Worm (Caenorhabditis elegans) whole organism, L2 larva: Measurements from ENCODE around the gene tsp-9.

Experiments used
- F13H6.1 ChIP-seq: sonication (generic microtip); optimal IDR thresholded peaks from 2 replicates; lab custom pipeline; 2016; ENCODE audit warnings: missing genetic modification characterization, missing compliant biosample characterization
- R02D3.7 ChIP-seq: fragments of 150-350 bp; optimal IDR thresholded peaks from 2 replicates; lab custom pipeline; 2014; ENCODE audit warnings: missing biosample characterization, missing genetic modification characterization
- Y55F3AM.14 ChIP-seq: fragments of 200-800 bp; sonication (Bioruptor generic); optimal IDR thresholded peaks from 2 replicates; lab custom pipeline; 2018; ENCODE audit warnings: mild to moderate bottlenecking, missing genetic modification characterization, missing compliant biosample characterization
- aly-2 ChIP-seq: fragments of 150-350 bp; optimal IDR thresholded peaks from 2 replicates; lab custom pipeline; 2014; ENCODE audit warnings: missing biosample characterization, missing genetic modification characterization
- ama-1 ChIP-seq: fragments of 150-350 bp; optimal IDR thresholded peaks from 2 replicates; lab custom pipeline; 2018; ENCODE audit warnings: inconsistent platforms
- blmp-1 ChIP-seq: sonication (generic microtip); optimal IDR thresholded peaks from 2 replicates; lab custom pipeline; 2017; ENCODE audit warnings: missing genetic modification characterization, mild to moderate bottlenecking, missing compliant biosample characterization, antibody characterized with exemption, moderate library complexity; ENCODE audit not compliant: insufficient read depth
- ceh-16 ChIP-seq: fragments of 150-350 bp; optimal IDR thresholded peaks from 2 replicates; lab custom pipeline; 2014; ENCODE audit warnings: missing biosample characterization, missing genetic modification characterization
- ceh-82 ChIP-seq: fragments of 150-350 bp; optimal IDR thresholded peaks from 2 replicates; lab custom pipeline; 2014; ENCODE audit warnings: missing biosample characterization, missing genetic modification characterization
- crh-2 ChIP-seq: sonication (generic microtip); optimal IDR thresholded peaks from 2 replicates; lab custom pipeline; 2017; ENCODE audit warnings: missing biosample characterization, missing genetic modification characterization
- egl-27 ChIP-seq: sonication (generic microtip); optimal IDR thresholded peaks from 3 replicates; lab custom pipeline; 2017; ENCODE audit warnings: missing biosample characterization, missing genetic modification reagents, missing genetic modification characterization
- elt-1 ChIP-seq: fragments of 150-350 bp; optimal IDR thresholded peaks from 2 replicates; lab custom pipeline; 2014; ENCODE audit warnings: missing biosample characterization, missing genetic modification characterization
- elt-3 ChIP-seq: sonication (generic microtip); optimal IDR thresholded peaks from 2 replicates; lab custom pipeline; 2017; ENCODE audit warnings: missing biosample characterization, missing genetic modification characterization
- fos-1 ChIP-seq: fragments of 150-350 bp; optimal IDR thresholded peaks from 2 replicates; lab custom pipeline; 2014; ENCODE audit warnings: missing biosample characterization, missing genetic modification characterization
- gmeb-1 ChIP-seq: fragments of 150-350 bp; optimal IDR thresholded peaks from 2 replicates; lab custom pipeline; 2014; ENCODE audit warnings: missing biosample characterization, missing genetic modification characterization
- lin-13 ChIP-seq: fragments of 150-350 bp; optimal IDR thresholded peaks from 2 replicates; lab custom pipeline; 2014; ENCODE audit warnings: missing biosample characterization, missing genetic modification reagents, missing genetic modification characterization
- lin-39 ChIP-seq: fragments of 150-350 bp; optimal IDR thresholded peaks from 2 replicates; lab custom pipeline; 2014; ENCODE audit warnings: missing biosample characterization, missing genetic modification reagents, missing genetic modification characterization
- mdl-1 ChIP-seq, 2 experiments: fragments of 150-350 bp in 1 of 2; sonication (generic microtip) in 1 of 2; optimal IDR thresholded peaks; 2 replicates each; lab custom pipeline; 2017; ENCODE audit warnings: missing biosample characterization in 2 of 2, missing genetic modification characterization in 2 of 2
- nhr-10 ChIP-seq: sonication (generic microtip); optimal IDR thresholded peaks from 2 replicates; lab custom pipeline; 2017; ENCODE audit warnings: missing biosample characterization, missing genetic modification characterization
- nhr-11 ChIP-seq: fragments of 150-350 bp; optimal IDR thresholded peaks from 2 replicates; lab custom pipeline; 2014; ENCODE audit warnings: missing biosample characterization, missing genetic modification characterization
- nhr-12 ChIP-seq: fragments of 150-350 bp; optimal IDR thresholded peaks from 2 replicates; lab custom pipeline; 2014; ENCODE audit warnings: missing biosample characterization, missing genetic modification characterization
- nhr-129 ChIP-seq: fragments of 150-350 bp; optimal IDR thresholded peaks from 2 replicates; lab custom pipeline; 2014; ENCODE audit warnings: missing biosample characterization, missing genetic modification characterization
- nhr-21 ChIP-seq: fragments of 150-350 bp; optimal IDR thresholded peaks from 2 replicates; lab custom pipeline; 2014; ENCODE audit warnings: missing biosample characterization, missing genetic modification characterization
- nhr-23 ChIP-seq: fragments of 150-350 bp; optimal IDR thresholded peaks from 2 replicates; lab custom pipeline; 2014; ENCODE audit warnings: missing biosample characterization, missing genetic modification reagents, missing genetic modification characterization
- peb-1 ChIP-seq: fragments of 150-350 bp; optimal IDR thresholded peaks from 2 replicates; lab custom pipeline; 2014; ENCODE audit warnings: missing biosample characterization, missing genetic modification characterization
- sma-3 ChIP-seq: sonication (generic microtip); optimal IDR thresholded peaks from 2 replicates; lab custom pipeline; 2016; ENCODE audit warnings: missing genetic modification reagents, missing genetic modification characterization, missing compliant biosample characterization
- sma-9 ChIP-seq, 2 experiments: fragments of 150-350 bp in 1 of 2; sonication (generic microtip) in 1 of 2; optimal IDR thresholded peaks; 2 replicates each; lab custom pipeline; 2014 to 2016; ENCODE audit warnings: missing genetic modification characterization in 2 of 2, mild to moderate bottlenecking in 1 of 2, missing biosample characterization in 1 of 2, missing compliant biosample characterization in 1 of 2, missing genetic modification reagents in 1 of 2, moderate library complexity in 1 of 2
- unc-39 ChIP-seq: fragments of 150-350 bp; optimal IDR thresholded peaks from 2 replicates; lab custom pipeline; 2014; ENCODE audit warnings: missing biosample characterization, missing genetic modification characterization
- unc-55 ChIP-seq: fragments of 150-350 bp; sonication (generic microtip); optimal IDR thresholded peaks from 3 replicates; lab custom pipeline; 2014; ENCODE audit warnings: missing biosample characterization, missing genetic modification reagents, missing genetic modification characterization
- zag-1 ChIP-seq: fragments of 150-350 bp; optimal IDR thresholded peaks from 2 replicates; lab custom pipeline; 2014; ENCODE audit warnings: missing biosample characterization, missing genetic modification characterization
- ztf-1 ChIP-seq: fragments of 200-800 bp; sonication (Bioruptor generic); conservative IDR thresholded peaks from 2 replicates; pipeline ENCODE4 v1.3.6; 2022; ENCODE audit warnings: missing genetic modification characterization, missing compliant biosample characterization
- ztf-11 ChIP-seq: sonication (generic microtip); optimal IDR thresholded peaks from 2 replicates; lab custom pipeline; 2017; ENCODE audit warnings: missing biosample characterization, missing genetic modification characterization

Gene tsp-9

ce11 chrX:1245717-1246116 lies at the start of gene tsp-9:
tsp-9 (plus strand) TSS chrX:1246017.
- TF ChIP-seq elt-3 (no peak), fos-1 (tag; lab: Kevin White, UChicago) (peak; percentile 11)

ce11 chrX:1202638-1203037 lies 43.2 kb upstream of the tsp-9 start:
- no peak for TF ChIP-seq nhr-11 (tag; lab: Kevin White, UChicago)
- TF ChIP-seq ztf-11 (tag; lab: Kevin White, UChicago), result no peak
- TF ChIP-seq ceh-16 (tag; lab: Kevin White, UChicago), result no peak
- TF ChIP-seq ama-1 (lab: Kevin White, UChicago), result no peak
- TF ChIP-seq sma-3 (GFP tag; lab: Kevin White, UChicago), result no peak
- no peak for TF ChIP-seq blmp-1 (tag; lab: Kevin White, UChicago)
- no peak for TF ChIP-seq ztf-1 (GFP tag; lab: Robert Waterston, UW)
- TF ChIP-seq aly-2, result no peak
- TF ChIP-seq ceh-82, result no peak
- no peak for TF ChIP-seq lin-13 (GFP tag; lab: Kevin White, UChicago)
- TF ChIP-seq, all 48 proteins: peak for 0

DNA sequence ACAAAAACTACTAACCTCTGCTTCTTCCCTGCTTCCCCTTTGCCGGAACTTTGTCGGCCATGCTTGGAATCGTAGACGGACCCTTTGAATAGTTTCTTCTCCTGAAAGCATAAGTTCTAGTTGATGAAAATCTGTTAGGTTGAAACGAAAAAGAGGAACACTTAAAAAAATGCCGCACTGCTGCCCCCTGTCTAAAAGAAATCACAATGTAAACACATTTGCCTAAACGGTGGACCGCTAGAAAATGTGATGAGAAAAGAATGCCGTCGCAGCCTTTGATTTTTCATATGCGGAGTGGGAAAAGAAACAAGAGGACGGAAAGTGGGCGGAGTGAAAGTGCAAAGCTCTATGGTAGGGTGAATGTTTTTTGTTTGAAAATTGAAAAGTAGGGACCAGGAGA lies 39.8 kb upstream of the tsp-9 start, which contains the start of gene T13G4.7:
T13G4.7 (minus strand) TSS at position 101 of the 400 bp plus-strand sequence.
- TF ChIP-seq egl-27 (tag; lab: Kevin White, UChicago), result no peak
- TF ChIP-seq peb-1, result no peak
- TF ChIP-seq fos-1 (tag; lab: Kevin White, UChicago), result no peak
- no peak for TF ChIP-seq ztf-1 (GFP tag; lab: Robert Waterston, UW)
- TF ChIP-seq mdl-1 (tag; optimal IDR thresholded peaks at IDR 0.05; lab: Kevin White, UChicago), result no peak

DNA sequence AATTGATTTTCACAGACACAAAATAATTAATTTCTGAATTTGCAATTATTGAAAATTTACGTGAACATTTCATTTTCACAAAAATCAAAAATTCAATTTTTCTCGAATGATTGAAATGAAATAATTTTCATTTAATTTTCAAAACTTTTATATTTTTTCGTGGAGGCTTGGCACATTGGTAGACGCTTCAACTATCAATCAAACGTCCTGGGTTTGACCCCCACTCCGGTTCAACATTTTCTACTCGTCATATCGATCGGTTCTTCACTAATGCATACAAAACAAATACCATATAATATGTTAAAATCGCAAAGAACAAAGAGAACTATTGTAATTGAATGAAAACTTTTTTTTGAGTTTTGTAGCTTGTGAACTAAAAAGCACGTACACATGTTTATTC lies 37.9 kb upstream of the tsp-9 start:
- TF ChIP-seq nhr-10 (no peak), unc-39 (tag; lab: Kevin White, UChicago) (no peak), fos-1 (tag; lab: Kevin White, UChicago) (no peak), Y55F3AM.14 (GFP tag; lab: Kevin White, UChicago) (no peak), nhr-23 (tag; lab: Kevin White, UChicago) (no peak), ama-1 (lab: Kevin White, UChicago) (no peak), gmeb-1 (no peak), nhr-11 (tag; lab: Kevin White, UChicago) (no peak), blmp-1 (tag; lab: Kevin White, UChicago) (no peak), zag-1 (tag; lab: Kevin White, UChicago) (no peak)

DNA sequence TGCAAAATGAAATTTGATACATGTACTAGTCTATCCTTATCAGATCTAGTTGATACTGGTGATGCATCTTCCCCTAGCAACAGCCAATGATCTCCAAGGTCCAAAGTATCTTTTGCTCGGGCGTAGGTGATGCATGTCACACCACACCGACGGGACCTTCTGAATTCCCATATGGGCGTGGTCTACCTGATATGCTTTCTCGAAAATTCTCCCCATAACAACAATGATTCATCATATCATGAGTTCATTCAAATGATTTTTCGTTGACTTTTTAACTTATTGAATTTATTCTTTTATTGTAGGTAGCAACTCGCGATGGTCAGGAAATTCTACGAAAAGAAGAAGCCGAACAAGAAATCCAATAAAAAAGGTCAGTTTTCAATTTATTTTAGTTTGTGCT lies 36.7 kb upstream of the tsp-9 start, which contains the start of gene C46H3.1:
C46H3.1 (plus strand) TSS at position 301 of the 400 bp plus-strand sequence.
- TF ChIP-seq elt-1 (tag; lab: Kevin White, UChicago), result no peak
- no peak for TF ChIP-seq R02D3.7 (tag; lab: Kevin White, UChicago)
- TF ChIP-seq nhr-21 (tag; lab: Kevin White, UChicago), result no peak
- TF ChIP-seq nhr-129 (tag; lab: Kevin White, UChicago), result no peak
- no peak for TF ChIP-seq egl-27 (tag; lab: Kevin White, UChicago)
- no peak for TF ChIP-seq nhr-12 (tag; lab: Kevin White, UChicago)
- no peak for TF ChIP-seq unc-55 (GFP tag; lab: Kevin White, UChicago)
- no peak for TF ChIP-seq Y55F3AM.14 (GFP tag; lab: Kevin White, UChicago)
- TF ChIP-seq lin-13 (GFP tag; lab: Kevin White, UChicago), result no peak
- TF ChIP-seq lin-39 (tag; lab: Kevin White, UChicago), result no peak
- no peak for TF ChIP-seq ztf-1 (GFP tag; lab: Robert Waterston, UW)
- no peak for TF ChIP-seq sma-9 (GFP tag; optimal IDR thresholded peaks at IDR 0.05; lab: Kevin White, UChicago)
- no peak for TF ChIP-seq sma-9 (tag; optimal IDR thresholded peaks at IDR 0.05; lab: Kevin White, UChicago)
- TF ChIP-seq gmeb-1, result no peak

DNA sequence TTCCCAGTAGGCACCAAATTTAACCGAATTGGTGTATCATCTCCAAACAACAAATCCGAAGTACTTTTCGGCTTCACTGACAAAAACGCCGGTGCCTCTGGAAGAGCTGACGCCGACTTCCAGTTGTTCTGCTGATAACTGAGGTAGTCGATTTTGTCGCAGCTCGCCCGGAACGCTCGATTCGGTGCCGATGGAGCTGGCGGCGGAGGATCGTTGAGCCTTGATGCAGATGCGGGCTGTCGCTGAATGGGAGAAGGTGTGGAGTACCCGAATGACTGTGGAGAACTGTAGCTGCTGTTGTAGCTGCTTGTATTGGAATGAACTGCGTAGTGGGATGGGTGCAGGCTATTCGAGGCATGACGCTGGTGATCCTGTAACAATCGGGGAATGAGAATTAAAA lies 32.7 kb upstream of the tsp-9 start:
- TF ChIP-seq crh-2 (no peak), sma-3 (GFP tag; lab: Kevin White, UChicago) (no peak), F13H6.1 (no peak), gmeb-1 (no peak)
